Fruit fly (Drosophila melanogaster): ENCODE measurements around the gene CG3517.
A peak's percentile ranks its signal among the peaks of the same experiment; 100 is the strongest.

The CG3517 gene

DNA sequence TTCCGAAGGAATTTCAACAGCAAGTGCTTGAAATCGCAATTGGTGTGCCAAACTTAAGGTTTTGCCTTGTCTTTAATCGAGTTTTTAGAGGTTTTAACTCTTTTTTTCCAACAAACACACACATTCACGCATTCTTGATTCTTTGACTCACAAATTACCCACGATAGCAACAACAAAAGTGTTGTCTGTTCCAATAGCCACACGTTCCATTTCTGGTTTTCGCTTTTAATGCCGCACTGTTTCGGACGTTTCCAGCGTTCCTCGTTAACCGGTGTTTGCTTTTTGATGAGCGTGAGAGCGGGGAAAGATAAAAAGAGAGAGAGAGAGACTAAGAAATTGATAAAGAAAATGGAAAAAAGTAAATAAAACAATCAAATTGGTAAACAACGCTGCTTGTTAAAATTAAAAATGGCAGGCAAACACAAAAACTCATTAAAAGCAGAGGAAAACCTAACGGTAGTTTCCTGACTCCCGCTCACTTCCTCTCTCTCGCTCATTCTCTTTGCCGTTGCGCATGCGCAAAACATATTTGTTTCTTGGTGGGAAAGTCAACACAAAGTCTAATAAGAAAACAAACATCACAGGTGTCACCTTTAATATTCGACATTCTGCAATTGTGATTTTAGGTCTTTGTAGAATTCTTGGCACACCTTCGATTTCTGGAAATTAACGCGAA, 39.0 kb upstream of the CG3517 start:
- TF ChIP-seq CG34367 (tag; optimal IDR thresholded peaks at IDR 0.05) (no peak), Ets98B (GFP tag; IDR thresholded peaks at IDR 0.05) (no peak), CG9948 (tag; optimal IDR thresholded peaks at IDR 0.05) (no peak), CG8301 (tag; optimal IDR thresholded peaks at IDR 0.05) (no peak), Pif1A (GFP tag; optimal IDR thresholded peaks at IDR 0.05) (no peak), EcR (GFP tag; optimal IDR thresholded peaks at IDR 0.05) (no peak), CG15710 (tag; optimal IDR thresholded peaks at IDR 0.05) (no peak), CG4496 (GFP tag; IDR thresholded peaks at IDR 0.05) (no peak), CG12605 (GFP tag; IDR thresholded peaks at IDR 0.05) (no peak), fd96Ca (GFP tag; IDR thresholded peaks at IDR 0.05) (no peak), CG17806 (tag; optimal IDR thresholded peaks at IDR 0.05) (no peak)

DNA sequence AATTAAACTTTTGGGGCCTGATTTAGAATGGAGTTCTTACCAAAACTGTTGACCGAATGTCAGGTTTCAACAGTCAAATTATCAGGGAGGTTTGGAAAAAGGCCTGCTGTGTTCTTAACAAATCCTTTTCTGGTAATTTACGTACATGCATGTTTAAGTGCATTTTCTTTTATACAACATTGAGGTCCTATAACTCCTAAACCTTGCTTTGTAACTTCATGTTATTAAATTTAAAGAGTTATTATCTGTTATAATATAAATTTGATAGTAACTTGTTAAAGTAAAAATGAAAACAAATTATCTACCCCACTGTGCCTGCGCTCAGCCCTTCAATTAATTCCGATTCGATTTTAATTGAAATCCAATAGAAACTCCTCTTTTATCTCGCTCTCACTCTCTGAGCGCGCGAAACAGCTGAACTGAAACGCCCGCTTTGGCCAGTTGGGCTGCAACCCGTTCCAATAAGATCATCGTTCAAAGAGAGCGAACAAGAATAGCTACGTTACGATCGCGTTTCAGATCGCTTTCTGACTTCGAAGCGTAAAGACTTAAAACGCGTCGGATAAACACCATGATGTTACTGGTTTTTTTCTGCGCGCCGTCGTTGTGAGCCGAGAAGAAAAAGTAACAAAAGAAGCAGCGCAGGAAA, 38.1 kb upstream of the CG3517 start, which contains the start of gene Scsalpha2:
Scsalpha2 (minus strand) TSS at position 51 of the 649 bp plus-strand sequence.
- TF ChIP-seq Ets98B (GFP tag; IDR thresholded peaks at IDR 0.05) (peak; percentile 39; the same call in 1 of the 2 replicates), CG8301 (tag; optimal IDR thresholded peaks at IDR 0.05) (peak; percentile 1), Pif1B (GFP tag; optimal IDR thresholded peaks at IDR 0.05) (peak; percentile 11), CG13204 (GFP tag; optimal IDR thresholded peaks at IDR 0.05) (no peak), CG12605 (GFP tag; IDR thresholded peaks at IDR 0.05) (peak; percentile 31; the same call in 1 of the 2 replicates), Snoo (tag; optimal IDR thresholded peaks at IDR 0.05) (peak; percentile 2), CG14655 (GFP tag; optimal IDR thresholded peaks at IDR 0.05) (peak; percentile 22), CG17806 (tag; optimal IDR thresholded peaks at IDR 0.05) (no peak), CG34367 (tag; optimal IDR thresholded peaks at IDR 0.05) (peak; percentile 23), Pif1A (GFP tag; optimal IDR thresholded peaks at IDR 0.05) (peak; percentile 49)

DNA sequence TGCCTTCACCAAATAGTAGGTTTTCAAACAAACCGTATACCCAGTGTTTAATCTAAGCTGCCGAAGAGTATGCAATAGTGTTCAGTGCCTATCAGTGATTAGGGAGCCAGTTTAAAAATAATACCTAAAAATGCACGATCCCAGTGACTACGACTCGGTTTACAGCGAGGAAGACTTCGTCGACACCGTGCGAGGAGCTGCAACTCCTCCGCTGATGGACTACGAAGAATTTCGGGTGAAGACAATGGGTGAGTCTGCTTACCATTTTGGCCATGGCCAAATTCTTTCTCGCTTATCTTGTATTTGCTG, 36.2 kb upstream of the CG3517 start:
- TF ChIP-seq CG34367 (tag; optimal IDR thresholded peaks at IDR 0.05): no peak
- no peak for TF ChIP-seq CG12605 (GFP tag; IDR thresholded peaks at IDR 0.05)
- no peak for TF ChIP-seq rn (GFP tag; IDR thresholded peaks at IDR 0.05)
- no peak for TF ChIP-seq D1 (tag; optimal IDR thresholded peaks at IDR 0.05)
- TF ChIP-seq CG8159 (tag; optimal IDR thresholded peaks at IDR 0.05): no peak
- no peak for TF ChIP-seq Ets98B (GFP tag; IDR thresholded peaks at IDR 0.05)
- no peak for TF ChIP-seq CG13204 (GFP tag; optimal IDR thresholded peaks at IDR 0.05)
- no peak for TF ChIP-seq Pif1A (GFP tag; optimal IDR thresholded peaks at IDR 0.05)
- TF ChIP-seq gl (tag; optimal IDR thresholded peaks at IDR 0.05): no peak
- no peak for TF ChIP-seq CG8301 (tag; optimal IDR thresholded peaks at IDR 0.05)
- TF ChIP-seq CG15710 (tag; optimal IDR thresholded peaks at IDR 0.05): no peak
- TF ChIP-seq CG17806 (tag; optimal IDR thresholded peaks at IDR 0.05): no peak
- TF ChIP-seq CG9948 (tag; optimal IDR thresholded peaks at IDR 0.05): no peak
- TF ChIP-seq CG32121 (GFP tag; IDR thresholded peaks at IDR 0.05): no peak
- TF ChIP-seq CG14655 (GFP tag; optimal IDR thresholded peaks at IDR 0.05): no peak
- no peak for TF ChIP-seq CG4496 (GFP tag; IDR thresholded peaks at IDR 0.05)
- no peak for TF ChIP-seq Snoo (tag; optimal IDR thresholded peaks at IDR 0.05)
- TF ChIP-seq EcR (GFP tag; optimal IDR thresholded peaks at IDR 0.05): no peak
- no peak for TF ChIP-seq CG10348 (GFP tag; IDR thresholded peaks at IDR 0.05)

DNA sequence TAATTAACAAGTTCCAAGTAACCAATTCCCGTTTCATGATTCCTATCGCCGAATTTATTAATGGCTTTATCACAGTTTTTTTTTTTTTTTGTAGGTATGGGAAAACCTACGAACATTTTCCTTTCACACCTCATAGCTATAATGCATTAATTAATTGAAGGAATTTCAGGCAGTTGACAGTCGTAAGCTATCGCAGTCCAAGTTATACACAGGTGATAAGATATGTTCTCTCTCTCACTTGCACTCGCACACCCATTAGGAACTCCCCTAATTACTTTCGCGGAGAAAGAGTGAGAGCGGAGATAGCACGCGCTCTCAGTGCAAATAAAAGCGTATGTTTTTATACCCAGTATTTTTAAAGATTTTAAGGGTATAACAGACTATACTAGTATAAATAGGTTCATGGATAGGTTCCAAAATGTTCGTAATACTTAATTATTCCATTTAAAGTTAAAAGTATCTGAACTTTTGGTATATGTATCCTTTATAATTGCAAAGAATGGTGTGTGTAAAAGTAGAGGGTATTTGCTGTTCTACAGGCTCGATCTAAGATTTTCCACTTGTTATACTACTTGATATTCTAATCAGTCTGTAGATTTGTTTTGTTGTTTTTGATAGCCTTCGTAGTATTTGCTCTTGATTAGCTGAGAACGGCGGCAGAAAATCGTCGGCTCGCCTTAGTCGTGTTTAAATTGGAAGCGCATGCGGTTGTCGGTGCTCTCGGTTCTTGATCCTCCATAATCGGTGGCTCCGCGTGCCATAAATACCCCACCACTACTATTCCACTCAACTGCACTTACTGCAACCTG, 35.6 kb upstream of the CG3517 start, which contains the start of gene Dys:
Dys (plus strand) TSS at position 677 of the 809 bp plus-strand sequence.
- TF ChIP-seq CG8301 (tag; optimal IDR thresholded peaks at IDR 0.05) (peak; percentile 38), CG4496 (GFP tag; IDR thresholded peaks at IDR 0.05) (peak; percentile 52; the same call in 1 of the 3 replicates), CG14655 (GFP tag; optimal IDR thresholded peaks at IDR 0.05) (peak; percentile 13), Pif1A (GFP tag; optimal IDR thresholded peaks at IDR 0.05) (peak; percentile 32), CG8159 (tag; optimal IDR thresholded peaks at IDR 0.05) (peak; percentile 27), gl (tag; optimal IDR thresholded peaks at IDR 0.05) (no peak), CG34367 (tag; optimal IDR thresholded peaks at IDR 0.05) (no peak), CG13204 (GFP tag; optimal IDR thresholded peaks at IDR 0.05) (no peak)

DNA sequence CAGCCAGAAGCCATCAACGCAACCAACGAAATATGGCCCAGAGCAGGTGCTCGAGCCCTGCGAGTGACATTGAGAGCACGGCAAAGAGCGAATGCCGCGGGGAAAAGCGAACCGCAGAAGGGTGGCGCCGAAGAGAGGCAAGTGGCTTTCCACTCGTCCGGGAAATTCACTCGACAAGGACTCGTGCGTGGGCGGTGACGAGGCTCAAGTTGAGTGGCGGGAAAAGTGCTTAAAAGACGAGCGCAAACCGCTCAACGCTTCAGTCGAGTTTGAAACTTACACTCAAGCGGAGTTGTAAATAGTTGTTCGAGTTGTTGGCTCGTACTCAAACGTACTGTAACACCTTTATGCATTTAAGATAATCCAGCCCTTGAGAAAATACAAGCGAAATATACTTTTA, 12.6 kb downstream of the CG3517 start, which contains the start of gene CG31221:
CG31221 (plus strand) TSS at position 256 of the 400 bp plus-strand sequence.
- TF ChIP-seq CG8159 (tag; optimal IDR thresholded peaks at IDR 0.05) (no peak), CG10348 (GFP tag; IDR thresholded peaks at IDR 0.05) (no peak), CG4496 (GFP tag; IDR thresholded peaks at IDR 0.05) (no peak), CG17806 (tag; optimal IDR thresholded peaks at IDR 0.05) (no peak), CG34367 (tag; optimal IDR thresholded peaks at IDR 0.05) (no peak), CG13204 (GFP tag; optimal IDR thresholded peaks at IDR 0.05) (no peak), Snoo (tag; optimal IDR thresholded peaks at IDR 0.05) (no peak), rn (GFP tag; IDR thresholded peaks at IDR 0.05) (no peak), Ets98B (GFP tag; IDR thresholded peaks at IDR 0.05) (no peak), Pif1B (GFP tag; optimal IDR thresholded peaks at IDR 0.05) (no peak), CG9948 (tag; optimal IDR thresholded peaks at IDR 0.05) (no peak), CG14655 (GFP tag; optimal IDR thresholded peaks at IDR 0.05) (no peak), fd96Ca (GFP tag; IDR thresholded peaks at IDR 0.05) (no peak), CG32121 (GFP tag; IDR thresholded peaks at IDR 0.05) (no peak), EcR (GFP tag; optimal IDR thresholded peaks at IDR 0.05) (no peak), Pif1A (GFP tag; optimal IDR thresholded peaks at IDR 0.05) (no peak), D1 (tag; optimal IDR thresholded peaks at IDR 0.05) (no peak), CG8301 (tag; optimal IDR thresholded peaks at IDR 0.05) (no peak), CG15710 (tag; optimal IDR thresholded peaks at IDR 0.05) (no peak)
